Worm (Caenorhabditis elegans) whole organism, L4 larva: Measurements from ENCODE around the gene F35G2.3.

Source experiments
- F10B5.3 ChIP-seq: sonication (generic microtip); optimal IDR thresholded peaks from 2 replicates; lab custom pipeline; 2016; ENCODE audit warnings: mild to moderate bottlenecking, missing genetic modification characterization, missing compliant biosample characterization
- F26F4.8 ChIP-seq: fragments of 200-800 bp; sonication (Bioruptor generic); conservative IDR thresholded peaks from 2 replicates; pipeline ENCODE4 v1.3.6; 2022; ENCODE audit warnings: missing genetic modification characterization, missing compliant biosample characterization
- F37D6.2 ChIP-seq: sonication (generic microtip); optimal IDR thresholded peaks from 2 replicates; lab custom pipeline; 2016; ENCODE audit warnings: mild to moderate bottlenecking, missing genetic modification characterization, missing compliant biosample characterization
- T26A8.4 ChIP-seq: fragments of 200-800 bp; sonication (Bioruptor generic); IDR thresholded peaks from 2 replicates; pipeline ENCODE4 v1.3.6; 2022; ENCODE audit warnings: missing genetic modification characterization, missing compliant biosample characterization
- ZK337.2 ChIP-seq: fragments of 200-800 bp; sonication (Bioruptor generic); IDR thresholded peaks from 2 replicates; pipeline ENCODE4 v1.3.6; 2022; ENCODE audit warnings: missing genetic modification reagents, missing genetic modification characterization, missing compliant biosample characterization
- ama-1 ChIP-seq: fragments of 150-350 bp; optimal IDR thresholded peaks from 2 replicates; lab custom pipeline; 2014; ENCODE audit warnings: inconsistent platforms, mixed read lengths
- attf-4 ChIP-seq: sonication (generic microtip); optimal IDR thresholded peaks from 3 replicates; lab custom pipeline; 2017; ENCODE audit warnings: missing biosample characterization, missing genetic modification characterization
- ceh-44 ChIP-seq: fragments of 200-800 bp; sonication (Bioruptor generic); IDR thresholded peaks from 2 replicates; pipeline ENCODE4 v1.3.6; 2022; ENCODE audit warnings: missing genetic modification reagents, missing genetic modification characterization, missing compliant biosample characterization
- ceh-62 ChIP-seq: sonication (generic microtip); optimal IDR thresholded peaks from 2 replicates; lab custom pipeline; 2017; ENCODE audit warnings: missing biosample characterization, missing genetic modification characterization
- ceh-82 ChIP-seq: sonication (generic microtip); optimal IDR thresholded peaks from 2 replicates; lab custom pipeline; 2017; ENCODE audit warnings: missing biosample characterization, missing genetic modification characterization
- ces-1 ChIP-seq: fragments of 150-350 bp; sonication (generic microtip); optimal IDR thresholded peaks from 4 replicates; lab custom pipeline; 2014; ENCODE audit warnings: missing biosample characterization, missing genetic modification reagents, missing genetic modification characterization
- cey-2 ChIP-seq: sonication (generic microtip); optimal IDR thresholded peaks from 3 replicates; lab custom pipeline; 2017; ENCODE audit warnings: missing genetic modification characterization, mild to moderate bottlenecking, missing compliant biosample characterization, antibody characterized with exemption, borderline replicate concordance; ENCODE audit not compliant: insufficient read depth
- ctbp-1 ChIP-seq: fragments of 200-800 bp; sonication (Bioruptor generic); IDR thresholded peaks from 2 replicates; pipeline ENCODE4 v1.3.6; 2022; ENCODE audit warnings: missing genetic modification reagents, missing genetic modification characterization, missing compliant biosample characterization
- dmd-6 ChIP-seq: fragments of 200-800 bp; sonication (Bioruptor generic); IDR thresholded peaks from 2 replicates; pipeline ENCODE4 v1.3.6; 2022; ENCODE audit warnings: missing genetic modification reagents, missing genetic modification characterization, missing compliant biosample characterization
- dmd-8 ChIP-seq: fragments of 200-800 bp; sonication (Bioruptor generic); IDR thresholded peaks from 2 replicates; pipeline ENCODE4 v1.3.6; 2022; ENCODE audit warnings: missing genetic modification characterization, missing compliant biosample characterization
- jun-1 ChIP-seq: fragments of 150-350 bp; optimal IDR thresholded peaks from 2 replicates; lab custom pipeline; 2014; ENCODE audit warnings: missing biosample characterization, missing genetic modification reagents, missing genetic modification characterization
- lim-7 ChIP-seq: fragments of 200-800 bp; sonication (Bioruptor generic); IDR thresholded peaks from 2 replicates; pipeline ENCODE4 v1.3.6; 2022; ENCODE audit warnings: missing genetic modification characterization, missing compliant biosample characterization
- madf-5 ChIP-seq, 2 experiments: fragments of 200-800 bp; sonication (Bioruptor generic); IDR thresholded peaks; 2 replicates each; pipeline ENCODE4 v1.3.6; 2022; ENCODE audit warnings: missing compliant biosample characterization in 2 of 2, missing genetic modification characterization in 2 of 2
- mdt-29 ChIP-seq: fragments of 200-800 bp; sonication (Bioruptor generic); IDR thresholded peaks from 2 replicates; pipeline ENCODE4 v1.3.6; 2022; ENCODE audit warnings: missing genetic modification reagents, missing genetic modification characterization, missing compliant biosample characterization
- mep-1 ChIP-seq: fragments of 150-350 bp; sonication (generic microtip); optimal IDR thresholded peaks from 3 replicates; lab custom pipeline; 2014; ENCODE audit warnings: missing biosample characterization, missing genetic modification characterization
- mxl-2 ChIP-seq: fragments of 200-800 bp; sonication (Bioruptor generic); conservative IDR thresholded peaks from 2 replicates; pipeline ENCODE4 v1.3.6; 2022; ENCODE audit warnings: missing genetic modification reagents, missing genetic modification characterization, missing compliant biosample characterization
- nhr-10 ChIP-seq: fragments of 150-350 bp; optimal IDR thresholded peaks from 2 replicates; lab custom pipeline; 2014; ENCODE audit warnings: missing biosample characterization, missing genetic modification characterization
- nhr-11 ChIP-seq: fragments of 150-350 bp; optimal IDR thresholded peaks from 2 replicates; lab custom pipeline; 2014; ENCODE audit warnings: missing biosample characterization, missing genetic modification characterization
- nhr-111 ChIP-seq: fragments of 200-800 bp; sonication (Bioruptor generic); optimal IDR thresholded peaks from 2 replicates; lab custom pipeline; 2018; ENCODE audit warnings: mild to moderate bottlenecking, missing genetic modification characterization, missing compliant biosample characterization
- nhr-25 ChIP-seq: sonication (generic microtip); optimal IDR thresholded peaks from 2 replicates; lab custom pipeline; 2017; ENCODE audit warnings: missing genetic modification characterization, mild to moderate bottlenecking, missing compliant biosample characterization, antibody characterized with exemption, moderate library complexity, borderline replicate concordance; ENCODE audit not compliant: insufficient read depth
- nhr-41 ChIP-seq: fragments of 200-800 bp; sonication (Bioruptor generic); IDR thresholded peaks from 2 replicates; pipeline ENCODE4 v1.3.6; 2022; ENCODE audit warnings: missing genetic modification reagents, missing genetic modification characterization, missing compliant biosample characterization
- nhr-42 ChIP-seq: fragments of 200-800 bp; sonication (Bioruptor generic); IDR thresholded peaks from 2 replicates; pipeline ENCODE4 v1.3.6; 2022; ENCODE audit warnings: missing genetic modification characterization, missing compliant biosample characterization
- nhr-6 ChIP-seq: fragments of 150-350 bp; optimal IDR thresholded peaks from 2 replicates; lab custom pipeline; 2014; ENCODE audit warnings: missing biosample characterization, missing genetic modification characterization
- php-3 ChIP-seq: fragments of 200-800 bp; sonication (Bioruptor generic); IDR thresholded peaks from 2 replicates; pipeline ENCODE4 v1.3.6; 2022; ENCODE audit warnings: missing genetic modification reagents, missing genetic modification characterization, missing compliant biosample characterization
- pqm-1 ChIP-seq: sonication (generic microtip); optimal IDR thresholded peaks from 2 replicates; lab custom pipeline; 2017; ENCODE audit warnings: missing biosample characterization, missing genetic modification characterization
- sdz-12 ChIP-seq: fragments of 200-800 bp; sonication (Bioruptor generic); optimal IDR thresholded peaks from 2 replicates; lab custom pipeline; 2018; ENCODE audit warnings: mild to moderate bottlenecking, missing genetic modification characterization, missing compliant biosample characterization
- skn-1 ChIP-seq: fragments of 150-350 bp; optimal IDR thresholded peaks from 2 replicates; lab custom pipeline; 2014; ENCODE audit warnings: missing biosample characterization, missing genetic modification characterization
- snpc-1.2 ChIP-seq: fragments of 200-800 bp; sonication (Bioruptor generic); IDR thresholded peaks from 2 replicates; pipeline ENCODE4 v1.3.6; 2022; ENCODE audit warnings: missing genetic modification reagents, missing genetic modification characterization, missing compliant biosample characterization
- snpc-4 ChIP-seq: fragments of 150-350 bp; optimal IDR thresholded peaks from 2 replicates; lab custom pipeline; 2014; ENCODE audit warnings: missing biosample characterization, missing genetic modification characterization
- tra-1 ChIP-seq: fragments of 200-800 bp; sonication (Bioruptor generic); IDR thresholded peaks from 2 replicates; pipeline ENCODE4 v1.3.6; 2022; ENCODE audit warnings: missing genetic modification reagents, missing genetic modification characterization, missing compliant biosample characterization
- zag-1 ChIP-seq: fragments of 150-350 bp; optimal IDR thresholded peaks from 2 replicates; lab custom pipeline; 2014; ENCODE audit warnings: missing biosample characterization, missing genetic modification characterization
- ztf-11 ChIP-seq: fragments of 150-350 bp; optimal IDR thresholded peaks from 2 replicates; lab custom pipeline; 2014; ENCODE audit warnings: missing biosample characterization, missing genetic modification characterization
- ztf-7 ChIP-seq: fragments of 150-350 bp; optimal IDR thresholded peaks from 2 replicates; lab custom pipeline; 2014; ENCODE audit warnings: missing biosample characterization, missing genetic modification characterization

The F35G2.3 gene

ce11 chrIV:12229679-12230078, 20.3 kb downstream of the F35G2.3 start, which contains the start of gene sre-18:
Gene sre-18 (minus strand): TSS chrIV:12229779.
- TF ChIP-seq nhr-6 (tag; lab: Kevin White, UChicago) (no peak), cey-2 (tag; lab: Kevin White, UChicago) (no peak), ztf-7 (tag; lab: Kevin White, UChicago) (no peak), tra-1 (GFP tag; lab: Robert Waterston, UW) (no peak), madf-5 (GFP tag; IDR thresholded peaks at IDR 0.05; lab: Robert Waterston, UW) (no peak), ama-1 (lab: Kevin White, UChicago) (no peak), mxl-2 (GFP tag; lab: Robert Waterston, UW) (no peak), dmd-8 (GFP tag; lab: Robert Waterston, UW) (no peak), nhr-11 (tag; lab: Kevin White, UChicago) (no peak), ztf-11 (tag; lab: Kevin White, UChicago) (no peak), ceh-62 (tag; lab: Kevin White, UChicago) (no peak), skn-1 (no peak)

ce11 chrIV:12236011-12236410, 26.6 kb downstream of the F35G2.3 start, which contains the start of gene sre-16:
Gene sre-16 (minus strand): TSS chrIV:12236111.
- TF ChIP-seq ces-1 (GFP tag; lab: Kevin White, UChicago) (no peak), nhr-41 (no peak), madf-5 (GFP tag; IDR thresholded peaks at IDR 0.05; lab: Robert Waterston, UW) (no peak)

ce11 chrIV:12238851-12239250, 29.4 kb downstream of the F35G2.3 start, which contains the start of gene sre-19:
Gene sre-19 (minus strand): TSS chrIV:12238951.
- TF ChIP-seq lim-7, result no peak
- no peak for TF ChIP-seq nhr-10 (tag; lab: Kevin White, UChicago)
- no peak for TF ChIP-seq mdt-29 (GFP tag; lab: Robert Waterston, UW)
- TF ChIP-seq F26F4.8 (GFP tag; lab: Robert Waterston, UW), result no peak
- TF ChIP-seq mep-1 (tag; lab: Kevin White, UChicago), result no peak
- TF ChIP-seq snpc-4 (tag; lab: Kevin White, UChicago), result no peak
- TF ChIP-seq nhr-25, result no peak
- no peak for TF ChIP-seq sdz-12 (GFP tag; lab: Kevin White, UChicago)
- no peak for TF ChIP-seq skn-1
- no peak for TF ChIP-seq ceh-82
- TF ChIP-seq snpc-1.2 (GFP tag; lab: Robert Waterston, UW), result no peak
- TF ChIP-seq T26A8.4 (GFP tag; lab: Robert Waterston, UW), result no peak
- no peak for TF ChIP-seq ceh-44 (GFP tag; lab: Robert Waterston, UW)
- no peak for TF ChIP-seq nhr-42 (GFP tag; lab: Robert Waterston, UW)
- no peak for TF ChIP-seq mxl-2 (GFP tag; lab: Robert Waterston, UW)
- TF ChIP-seq, all 104 proteins: peak for 0

- no peak for TF ChIP-seq F37D6.2 (tag; lab: Kevin White, UChicago)
- no peak for TF ChIP-seq php-3
- TF ChIP-seq mep-1 (tag; lab: Kevin White, UChicago), result no peak
- no peak for TF ChIP-seq dmd-6 (GFP tag; lab: Robert Waterston, UW)
- no peak for TF ChIP-seq jun-1 (tag; lab: Kevin White, UChicago)
- TF ChIP-seq attf-4 (tag; lab: Kevin White, UChicago), result no peak
- no peak for TF ChIP-seq ztf-7 (tag; lab: Kevin White, UChicago)
- TF ChIP-seq zag-1 (tag; lab: Kevin White, UChicago), result no peak
- no peak for TF ChIP-seq pqm-1 (tag; lab: Kevin White, UChicago)
- TF ChIP-seq ZK337.2 (GFP tag; lab: Robert Waterston, UW), result no peak
- no peak for TF ChIP-seq ctbp-1
- TF ChIP-seq nhr-111 (GFP tag; lab: Kevin White, UChicago), result no peak
- no peak for TF ChIP-seq F10B5.3 (tag; lab: Kevin White, UChicago)
- no peak for TF ChIP-seq lim-7
Observed at ce11 chrIV:12244706-12245105, 35.3 kb downstream of the F35G2.3 start, which contains the start of gene sre-15. Gene sre-15 (minus strand): TSS chrIV:12244806.
